Worm (Caenorhabditis elegans) whole organism, early embryonic: ENCODE measurements around the gene nhr-180.

Experiments
- B0310.2 ChIP-seq: sonication (generic microtip); optimal IDR thresholded peaks from 2 replicates; lab custom pipeline; 2016; ENCODE audit warnings: mild to moderate bottlenecking, missing genetic modification characterization, missing compliant biosample characterization
- F13C5.2 ChIP-seq: sonication (generic microtip); optimal IDR thresholded peaks from 2 replicates; lab custom pipeline; 2017; ENCODE audit warnings: mild to moderate bottlenecking, missing genetic modification characterization, inconsistent platforms, missing compliant biosample characterization
- ama-1 ChIP-seq: fragments of 150-350 bp; optimal IDR thresholded peaks from 2 replicates; lab custom pipeline; 2014
- flt-1 ChIP-seq: fragments of 200-800 bp; sonication (Bioruptor generic); IDR thresholded peaks from 2 replicates; pipeline ENCODE4 v1.3.6; 2022; ENCODE audit warnings: missing genetic modification characterization, missing compliant biosample characterization
- hmg-4 ChIP-seq: fragments of 200-800 bp; sonication (Bioruptor generic); optimal IDR thresholded peaks from 2 replicates; lab custom pipeline; 2018; ENCODE audit warnings: mild to moderate bottlenecking, missing genetic modification characterization, missing compliant biosample characterization
- hnd-1 ChIP-seq: sonication (generic microtip); optimal IDR thresholded peaks from 2 replicates; lab custom pipeline; 2016; ENCODE audit warnings: missing genetic modification characterization, missing compliant biosample characterization
- sea-1 ChIP-seq: fragments of 200-800 bp; sonication (Bioruptor generic); conservative IDR thresholded peaks from 2 replicates; pipeline ENCODE4 v1.3.6; 2022; ENCODE audit warnings: missing genetic modification characterization, missing compliant biosample characterization
- tbx-11 ChIP-seq: fragments of 200-800 bp; sonication (Bioruptor generic); IDR thresholded peaks from 2 replicates; pipeline ENCODE4 v1.3.6; 2022; ENCODE audit warnings: missing genetic modification characterization, missing compliant biosample characterization

ce11 chrV:619054-619453 lies 48.3 kb downstream of the nhr-180 start, which contains the start of gene F48G7.4:
- TF ChIP-seq hmg-4 (GFP tag; lab: Kevin White, UChicago) (no peak), ama-1 (no peak), sea-1 (GFP tag; lab: Robert Waterston, UW) (no peak), F13C5.2 (tag; lab: Kevin White, UChicago) (no peak), tbx-11 (no peak), B0310.2 (tag; lab: Kevin White, UChicago) (no peak), hnd-1 (tag; lab: Kevin White, UChicago) (no peak), flt-1 (GFP tag; lab: Robert Waterston, UW) (no peak)
